Fruit fly (Drosophila melanogaster) whole organism, wandering third instar larva: ENCODE measurements around the gene CG6659.

Experiments used
- Hr83 ChIP-seq: fragments of 200-300 bp; sonication (Bioruptor generic); optimal IDR thresholded peaks from 2 replicates; lab custom pipeline; 2016; ENCODE audit warnings: missing biosample characterization, mild to moderate bottlenecking, missing genetic modification characterization, moderate library complexity; ENCODE audit not compliant: poor library complexity, severe bottlenecking
- Jra ChIP-seq: sonication (Bioruptor generic); optimal IDR thresholded peaks from 2 replicates; lab custom pipeline; 2016; ENCODE audit warnings: missing biosample characterization, missing genetic modification characterization
- Myc ChIP-seq: fragments of >200 bp; optimal IDR thresholded peaks from 2 replicates; lab custom pipeline; 2017
- dl ChIP-seq, 2 experiments: fragments of 175-275, 200-275 bp in 1 of 2; fragments of 200-275 bp in 1 of 2; sonication (Bioruptor generic); optimal IDR thresholded peaks; lab custom pipeline; 2018; ENCODE audit warnings: mild to moderate bottlenecking in 2 of 2, missing biosample characterization in 2 of 2, missing genetic modification characterization in 2 of 2, moderate library complexity in 2 of 2; ENCODE audit not compliant: partially characterized antibody in 2 of 2, insufficient read depth in 1 of 2
- dsf ChIP-seq: sonication (Bioruptor generic); optimal IDR thresholded peaks from 2 replicates; lab custom pipeline; 2016; ENCODE audit warnings: missing biosample characterization, missing genetic modification characterization, borderline replicate concordance
- lola ChIP-seq: fragments of >200 bp; optimal IDR thresholded peaks from 2 replicates; lab custom pipeline; 2017; ENCODE audit warnings: missing biosample characterization, missing genetic modification characterization
- pan ChIP-seq: fragments of >200 bp; optimal IDR thresholded peaks from 2 replicates; lab custom pipeline; 2017
- psq ChIP-seq: fragments of 200-800 bp; sonication (Bioruptor generic); optimal IDR thresholded peaks from 3 replicates; lab custom pipeline; 2017; ENCODE audit warnings: missing biosample characterization, mild to moderate bottlenecking, missing genetic modification characterization, moderate library complexity

- TF ChIP-seq psq (no peak), pan (lab: Kevin White, UChicago) (no peak), Myc (lab: Kevin White, UChicago) (no peak), Hr83 (GFP tag; lab: Kevin White, UChicago) (no peak), dl (GFP tag; optimal IDR thresholded peaks at IDR 0.05; lab: Kevin White, UChicago; ENCODE audit: insufficient read depth in 1 of 2, partially characterized antibody in 2 of 2) (no peak), lola (no peak), dsf (GFP tag; lab: Kevin White, UChicago) (no peak), Jra (no peak)
Measured at dm6 chrX:18684928-18685327, 27.8 kb upstream of the CG6659 start.
